Worm (Caenorhabditis elegans): ENCODE measurements around the gene F15H10.10.

F15H10.10 gene

ce11 chrV:10382142-10382541 is 34.7 kb downstream of the F15H10.10 start, which contains the start of gene pqn-2:
pqn-2 (plus strand) TSS chrV:10382442.
- TF ChIP-seq unc-62 (GFP tag; optimal IDR thresholded peaks at IDR 0.05): no peak

ce11 chrV:10381726-10382125 is 35.1 kb downstream of the F15H10.10 start, which contains the start of gene abu-1:
abu-1 (minus strand) TSS chrV:10381826.
- TF ChIP-seq unc-62 (GFP tag; optimal IDR thresholded peaks at IDR 0.05): no peak

- TF ChIP-seq unc-62 (GFP tag; optimal IDR thresholded peaks at IDR 0.05): no peak
These were observed 37.1 kb downstream of the F15H10.10 start for ce11 chrV:10379761-10380160.

ce11 chrV:10379293-10379692 is 37.5 kb downstream of the F15H10.10 start, which contains the start of gene AC3.12:
AC3.12 (minus strand) TSS chrV:10379393.
- TF ChIP-seq unc-62 (GFP tag; optimal IDR thresholded peaks at IDR 0.05): no peak

- no peak for TF ChIP-seq unc-62 (GFP tag; optimal IDR thresholded peaks at IDR 0.05)
These were observed 44.9 kb downstream of the F15H10.10 start, which contains the start of gene ugt-49 for ce11 chrV:10371951-10372350. ugt-49 (plus strand) TSS chrV:10372321.

- TF ChIP-seq unc-62 (GFP tag; optimal IDR thresholded peaks at IDR 0.05): no peak
These were observed 45.6 kb downstream of the F15H10.10 start for ce11 chrV:10371177-10371576.

ce11 chrV:10368256-10368655 is 48.6 kb downstream of the F15H10.10 start, which contains the start of gene sri-20:
sri-20 (plus strand) TSS chrV:10368556.
- no peak for TF ChIP-seq unc-62 (GFP tag; optimal IDR thresholded peaks at IDR 0.05)
